Fruit fly (Drosophila melanogaster) whole organism, pupa: ENCODE measurements around the gene CG11030.

ENCODE experiments used
- CG12605 ChIP-seq: fragments of 200-800 bp; sonication (Bioruptor generic); IDR thresholded peaks from 2 replicates; pipeline ENCODE4 v1.3.6; 2022; ENCODE audit warnings: missing biosample characterization, missing genetic modification characterization
- CG13204 ChIP-seq: fragments of 200-800 bp; sonication (Bioruptor generic); optimal IDR thresholded peaks from 2 replicates; lab custom pipeline; 2018; ENCODE audit warnings: missing biosample characterization, mild to moderate bottlenecking, missing genetic modification characterization, moderate library complexity
- CG15710 ChIP-seq: fragments of 200-800 bp; sonication (Bioruptor generic); optimal IDR thresholded peaks from 2 replicates; lab custom pipeline; 2018; ENCODE audit warnings: missing biosample characterization, mild to moderate bottlenecking, missing genetic modification characterization, moderate library complexity
- CG32121 ChIP-seq: fragments of 200-800 bp; sonication (Bioruptor generic); IDR thresholded peaks from 2 replicates; pipeline ENCODE4 v1.3.6; 2022; ENCODE audit warnings: missing biosample characterization, missing genetic modification characterization
- CG8159 ChIP-seq: fragments of 200-800 bp; sonication (Bioruptor generic); optimal IDR thresholded peaks from 3 replicates; lab custom pipeline; 2018; ENCODE audit warnings: missing biosample characterization, mild to moderate bottlenecking, missing genetic modification characterization, moderate library complexity
- EcR ChIP-seq: fragments of 200-800 bp; sonication (Bioruptor generic); optimal IDR thresholded peaks from 3 replicates; lab custom pipeline; 2019; ENCODE audit warnings: missing biosample characterization, missing genetic modification characterization, mild to moderate bottlenecking, moderate library complexity, missing genetic modification reagents
- Pif1A ChIP-seq: fragments of 200-800 bp; sonication (Bioruptor generic); optimal IDR thresholded peaks from 3 replicates; lab custom pipeline; 2016; ENCODE audit warnings: missing biosample characterization, missing genetic modification characterization
- Snoo ChIP-seq: fragments of 200-800 bp; sonication (Bioruptor generic); optimal IDR thresholded peaks from 3 replicates; lab custom pipeline; 2017; ENCODE audit warnings: missing biosample characterization, mild to moderate bottlenecking, missing genetic modification characterization, inconsistent platforms
- fd96Ca ChIP-seq: fragments of 200-800 bp; sonication (Bioruptor generic); IDR thresholded peaks from 3 replicates; pipeline ENCODE4 v1.3.6; 2022; ENCODE audit warnings: missing biosample characterization, missing genetic modification characterization
- gl ChIP-seq: fragments of 200-800 bp; sonication (Bioruptor generic); optimal IDR thresholded peaks from 2 replicates; lab custom pipeline; 2018; ENCODE audit warnings: missing biosample characterization, mild to moderate bottlenecking, missing genetic modification characterization
- rn ChIP-seq: fragments of 200-800 bp; sonication (Bioruptor generic); IDR thresholded peaks from 2 replicates; pipeline ENCODE4 v1.3.6; 2022; ENCODE audit warnings: missing biosample characterization, missing genetic modification characterization

DNA sequence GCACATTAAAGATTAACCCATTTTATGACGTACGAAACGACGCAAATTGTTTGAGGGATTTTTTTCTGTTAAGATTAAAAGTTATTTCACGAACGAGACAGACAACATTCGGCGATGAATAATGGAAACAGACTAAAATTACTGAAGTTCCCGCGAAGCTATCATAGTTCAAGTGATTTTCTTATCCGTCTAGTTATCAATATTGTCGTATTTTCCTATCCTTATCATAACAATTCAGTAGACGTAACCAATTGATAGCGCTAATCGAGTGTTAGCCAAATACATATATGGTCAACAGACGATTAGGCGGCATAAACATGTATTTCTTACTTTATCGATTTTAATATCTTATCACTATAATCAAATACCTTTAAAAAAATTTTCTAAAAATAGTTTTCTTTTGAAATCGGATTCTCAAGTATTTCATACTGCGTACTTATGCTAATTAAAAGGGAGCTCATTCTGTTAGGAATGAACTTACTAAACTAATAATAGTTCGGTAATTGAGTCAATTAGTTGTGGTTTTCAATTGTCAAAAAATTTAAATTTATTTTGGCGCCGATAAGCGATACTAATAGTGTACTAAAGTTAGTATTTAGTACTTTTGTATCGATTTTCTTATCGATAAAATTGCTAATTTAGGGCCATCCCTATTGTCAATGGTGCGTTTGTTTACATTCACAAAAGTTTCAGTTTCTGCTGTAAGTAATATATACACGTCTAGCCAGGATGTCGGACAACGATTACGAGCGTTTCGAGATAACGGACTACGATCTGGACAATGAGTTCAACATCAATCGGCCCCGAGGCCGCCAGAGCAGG lies 3.8 kb upstream of the CG11030 start, which contains the start of the genes CG11149 and sip1:
- no peak for TF ChIP-seq rn (GFP tag; lab: Robert Waterston, UW)
- no peak for TF ChIP-seq CG15710 (tag; lab: Kevin White, UChicago)
- no peak for TF ChIP-seq EcR (GFP tag; lab: Kevin White, UChicago)
- no peak for TF ChIP-seq CG13204 (GFP tag; lab: Kevin White, UChicago)
- TF ChIP-seq gl: no peak
- TF ChIP-seq CG12605 (GFP tag; lab: Robert Waterston, UW): no peak
- TF ChIP-seq CG8159: no peak
- no peak for TF ChIP-seq fd96Ca (GFP tag; lab: Robert Waterston, UW)
- TF ChIP-seq Pif1A (GFP tag; lab: Kevin White, UChicago): no peak
- TF ChIP-seq CG32121 (GFP tag; lab: Robert Waterston, UW): no peak
- no peak for TF ChIP-seq Snoo
